Worm (Caenorhabditis elegans) whole organism, early embryonic: ENCODE results near the gene T01C4.8.

Experiments
- aly-1 ChIP-seq: sonication (generic microtip); optimal IDR thresholded peaks from 2 replicates; lab custom pipeline; 2016; ENCODE audit warnings: missing genetic modification characterization, missing compliant biosample characterization
- ama-1 ChIP-seq: fragments of 150-350 bp; optimal IDR thresholded peaks from 2 replicates; lab custom pipeline; 2014
- ets-7 ChIP-seq: sonication (generic microtip); optimal IDR thresholded peaks from 2 replicates; lab custom pipeline; 2016; ENCODE audit warnings: missing genotype, missing genetic modification characterization, missing compliant biosample characterization
- flt-1 ChIP-seq: fragments of 200-800 bp; sonication (Bioruptor generic); IDR thresholded peaks from 2 replicates; pipeline ENCODE4 v1.3.6; 2022; ENCODE audit warnings: missing genetic modification characterization, missing compliant biosample characterization
- hmbx-1 ChIP-seq: sonication (generic microtip); optimal IDR thresholded peaks from 2 replicates; lab custom pipeline; 2016; ENCODE audit warnings: mild to moderate bottlenecking, missing genetic modification characterization, missing compliant biosample characterization
- hmg-4 ChIP-seq: fragments of 200-800 bp; sonication (Bioruptor generic); optimal IDR thresholded peaks from 2 replicates; lab custom pipeline; 2018; ENCODE audit warnings: mild to moderate bottlenecking, missing genetic modification characterization, missing compliant biosample characterization
- hnd-1 ChIP-seq: sonication (generic microtip); optimal IDR thresholded peaks from 2 replicates; lab custom pipeline; 2016; ENCODE audit warnings: missing genetic modification characterization, missing compliant biosample characterization
- scrt-1 ChIP-seq: fragments of 200-800 bp; sonication (Bioruptor generic); IDR thresholded peaks from 2 replicates; pipeline ENCODE4 v1.3.6; 2022; ENCODE audit warnings: missing genetic modification characterization, missing compliant biosample characterization
- tra-4 ChIP-seq: sonication (generic microtip); optimal IDR thresholded peaks from 2 replicates; lab custom pipeline; 2017; ENCODE audit warnings: missing genetic modification characterization, missing compliant biosample characterization

- TF ChIP-seq aly-1 (tag; lab: Kevin White, UChicago): no peak
- TF ChIP-seq ama-1: no peak
- no peak for TF ChIP-seq hmbx-1 (tag; lab: Kevin White, UChicago)
- no peak for TF ChIP-seq scrt-1
- TF ChIP-seq tra-4 (tag; lab: Kevin White, UChicago): no peak
- TF ChIP-seq flt-1 (GFP tag; lab: Robert Waterston, UW): no peak
- no peak for TF ChIP-seq hmg-4 (GFP tag; lab: Kevin White, UChicago)
- TF ChIP-seq ets-7: no peak
- TF ChIP-seq hnd-1 (tag; lab: Kevin White, UChicago): no peak
These were observed 10.6 kb downstream of the T01C4.8 start, which contains the start of gene srx-33 for ce11 chrV:7118796-7119195.
